Fruit fly (Drosophila melanogaster): Measurements from ENCODE around the gene bves.

bves gene

dm6 chrX:21042638-21043513, 10.9 kb upstream of the bves start (continued):
- TF ChIP-seq CG31627 (GFP tag; optimal IDR thresholded peaks at IDR 0.05) (peak; percentile 37), topi (GFP tag; optimal IDR thresholded peaks at IDR 0.05) (peak; percentile 77), fd59A (GFP tag; optimal IDR thresholded peaks at IDR 0.05) (peak; percentile 68), CG3032 (tag; optimal IDR thresholded peaks at IDR 0.05) (peak; percentile 90), CG34406 (GFP tag; optimal IDR thresholded peaks at IDR 0.05) (peak; percentile 86), lz (GFP tag; optimal IDR thresholded peaks at IDR 0.05) (peak; percentile 65), CG6163 (GFP tag; IDR thresholded peaks at IDR 0.05) (peak; percentile 94), CG11762 (GFP tag; optimal IDR thresholded peaks at IDR 0.05; ENCODE audit: insufficient read depth) (peak; percentile 79), CG6792 (GFP tag; optimal IDR thresholded peaks at IDR 0.05) (peak; percentile 79), acj6 (GFP tag; optimal IDR thresholded peaks at IDR 0.05) (peak; percentile 83), Eip75B (GFP tag; optimal IDR thresholded peaks at IDR 0.05) (peak; percentile 74), CG6808 (GFP tag; optimal IDR thresholded peaks at IDR 0.05) (peak; percentile 83), Ets96B (tag; optimal IDR thresholded peaks at IDR 0.05) (peak; percentile 92)

DNA sequence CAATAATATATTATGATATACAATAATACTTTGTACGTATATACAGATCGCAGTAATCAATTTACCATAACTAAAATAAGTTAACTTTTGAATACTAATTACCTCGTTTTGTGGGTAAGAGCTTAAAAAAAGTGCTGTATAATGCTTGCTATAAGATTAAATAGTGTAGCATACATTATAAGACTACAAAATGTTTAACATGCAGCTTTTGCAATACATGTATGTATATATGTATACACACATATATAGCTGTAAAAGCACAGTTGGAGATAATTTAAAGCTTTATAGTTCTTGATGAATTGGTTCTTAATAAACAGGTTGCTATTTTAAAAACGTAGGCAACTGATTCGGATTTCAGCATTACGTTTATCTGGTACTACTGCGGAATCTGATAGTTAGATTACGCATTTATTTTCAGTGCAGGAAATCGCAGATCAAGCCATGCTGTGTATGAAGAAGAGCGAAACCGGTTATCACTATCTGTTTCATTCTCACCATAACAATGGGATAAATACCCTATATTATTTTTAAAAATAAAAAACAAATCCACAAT, 9.4 kb upstream of the bves start:
- TF ChIP-seq cyc (GFP tag; optimal IDR thresholded peaks at IDR 0.05) (peak; percentile 57), CG7368 (GFP tag; optimal IDR thresholded peaks at IDR 0.05) (peak; percentile 44), lz (GFP tag; optimal IDR thresholded peaks at IDR 0.05) (peak; percentile 12), ss (GFP tag; optimal IDR thresholded peaks at IDR 0.05) (peak in 1 of 2 experiments; percentile 45), Eip78C (GFP tag) (peak; percentile 80), Met (GFP tag; optimal IDR thresholded peaks at IDR 0.05) (peak; percentile 71), CG32006 (GFP tag; optimal IDR thresholded peaks at IDR 0.05) (no peak), Hr4 (GFP tag; optimal IDR thresholded peaks at IDR 0.05) (peak; percentile 43), eg (GFP tag; IDR thresholded peaks at IDR 0.05) (peak; percentile 70), pdm3 (GFP tag; optimal IDR thresholded peaks at IDR 0.05) (peak; percentile 44), Blimp-1 (GFP tag; optimal IDR thresholded peaks at IDR 0.05) (no peak), Ets96B (tag; optimal IDR thresholded peaks at IDR 0.05) (peak; percentile 66), CG10669 (GFP tag; optimal IDR thresholded peaks at IDR 0.05) (peak; percentile 54), CG34406 (GFP tag; optimal IDR thresholded peaks at IDR 0.05) (no peak), dsx (GFP tag; optimal IDR thresholded peaks at IDR 0.05; ENCODE audit: poor library complexity, severe bottlenecking) (peak; percentile 43), Eip75B (GFP tag; optimal IDR thresholded peaks at IDR 0.05) (peak; percentile 54), CG3032 (tag; optimal IDR thresholded peaks at IDR 0.05) (peak; percentile 11), achi (GFP tag; optimal IDR thresholded peaks at IDR 0.05) (peak; percentile 22), Sox15 (GFP tag; optimal IDR thresholded peaks at IDR 0.05) (no peak), vri (GFP tag; optimal IDR thresholded peaks at IDR 0.05) (no peak), CG3919 (GFP tag; optimal IDR thresholded peaks at IDR 0.05) (peak; percentile 67), OdsH (GFP tag; optimal IDR thresholded peaks at IDR 0.05) (peak; percentile 23), CG6808 (GFP tag; optimal IDR thresholded peaks at IDR 0.05) (no peak), Ets21C (GFP tag; optimal IDR thresholded peaks at IDR 0.05) (no peak), CG16779 (tag; optimal IDR thresholded peaks at IDR 0.05) (no peak), Lpt (GFP tag; optimal IDR thresholded peaks at IDR 0.05) (no peak), spab (GFP tag; optimal IDR thresholded peaks at IDR 0.05) (no peak), net (GFP tag; optimal IDR thresholded peaks at IDR 0.05) (peak; percentile 50), Hr39 (GFP tag; optimal IDR thresholded peaks at IDR 0.05) (peak; percentile 39), CG31627 (GFP tag; optimal IDR thresholded peaks at IDR 0.05) (peak; percentile 19), CG11902 (GFP tag; optimal IDR thresholded peaks at IDR 0.05) (no peak), CG8632 (GFP tag; optimal IDR thresholded peaks at IDR 0.05) (no peak), CG10631 (GFP tag; optimal IDR thresholded peaks at IDR 0.05) (no peak), CG11762 (GFP tag; optimal IDR thresholded peaks at IDR 0.05; ENCODE audit: insufficient read depth) (no peak), topi (GFP tag; optimal IDR thresholded peaks at IDR 0.05) (peak; percentile 65), CG8319 (GFP tag; optimal IDR thresholded peaks at IDR 0.05) (peak; percentile 17), CG11294 (GFP tag; IDR thresholded peaks at IDR 0.05) (peak; percentile 45; the same call in 1 of the 2 replicates), CG6276 (GFP tag; optimal IDR thresholded peaks at IDR 0.05) (no peak), CG6854 (GFP tag; optimal IDR thresholded peaks at IDR 0.05) (no peak), CG4318 (GFP tag; optimal IDR thresholded peaks at IDR 0.05) (no peak), acj6 (GFP tag; optimal IDR thresholded peaks at IDR 0.05) (peak; percentile 14), Smox (GFP tag; optimal IDR thresholded peaks at IDR 0.05) (peak; percentile 9)

All from whole organism, prepupa.